Fruit fly (Drosophila melanogaster): ENCODE measurements around the gene CG45067.

Gene CG45067

dm6 chr3L:3106908-3107821, 7.1 kb downstream of the CG45067 start, which contains the start of gene Cht7 (continued):
- TF ChIP-seq hth (optimal IDR thresholded peaks at IDR 0.05) (no peak), CG10979 (tag; optimal IDR thresholded peaks at IDR 0.05) (peak; percentile 87), ci (GFP tag; IDR thresholded peaks at IDR 0.05) (peak; percentile 86), CG6254 (GFP tag; optimal IDR thresholded peaks at IDR 0.05) (peak; percentile 69), sd (tag; optimal IDR thresholded peaks at IDR 0.05) (peak; percentile 72), CG10543 (GFP tag; optimal IDR thresholded peaks at IDR 0.05) (peak; percentile 90), Sin3A (optimal IDR thresholded peaks at IDR 0.05) (no peak), CHES-1-like (GFP tag; optimal IDR thresholded peaks at IDR 0.05) (peak; percentile 34), Drgx (GFP tag; IDR thresholded peaks at IDR 0.05) (peak; percentile 92), zen (tag; optimal IDR thresholded peaks at IDR 0.05) (peak; percentile 57), CG11456 (GFP tag; IDR thresholded peaks at IDR 0.05) (peak; percentile 77), dan (GFP tag; IDR thresholded peaks at IDR 0.05) (no peak), chm (GFP tag; IDR thresholded peaks at IDR 0.05) (peak; percentile 46; the same call in 1 of the 2 replicates), nom (GFP tag; optimal IDR thresholded peaks at IDR 0.05) (peak; percentile 82), CG4404 (GFP tag; IDR thresholded peaks at IDR 0.05) (peak; percentile 58), insv (GFP tag; optimal IDR thresholded peaks at IDR 0.05) (peak in 1 of 2 experiments; percentile 39), br (optimal IDR thresholded peaks at IDR 0.05) (no peak), org-1 (GFP tag; optimal IDR thresholded peaks at IDR 0.05) (peak; percentile 83), lbe (GFP tag; optimal IDR thresholded peaks at IDR 0.05) (peak; percentile 57), lilli (GFP tag; optimal IDR thresholded peaks at IDR 0.05) (peak; percentile 90), Ravus (GFP tag; IDR thresholded peaks at IDR 0.05) (no peak; the same call in 1 of the 2 replicates), gcm (GFP tag; optimal IDR thresholded peaks at IDR 0.05) (peak; percentile 79), CG1647 (GFP tag; optimal IDR thresholded peaks at IDR 0.05) (peak; percentile 48), da (GFP tag; optimal IDR thresholded peaks at IDR 0.05) (no peak), CG12659 (GFP tag; optimal IDR thresholded peaks at IDR 0.05) (peak; percentile 92), CG13287 (GFP tag; IDR thresholded peaks at IDR 0.05; ENCODE audit: partially characterized antibody) (no peak), so (GFP tag; IDR thresholded peaks at IDR 0.05) (peak; percentile 89), Ptx1 (GFP tag; IDR thresholded peaks at IDR 0.05) (peak; percentile 90), chn (GFP tag; optimal IDR thresholded peaks at IDR 0.05) (peak; percentile 81), Hr78 (GFP tag; optimal IDR thresholded peaks at IDR 0.05) (peak in 1 of 2 experiments; percentile 46), Lhr (GFP tag; optimal IDR thresholded peaks at IDR 0.05) (peak; percentile 65), sens (GFP tag) (peak; percentile 89), CG17361 (GFP tag; IDR thresholded peaks at IDR 0.05) (peak; percentile 90), emc (GFP tag; optimal IDR thresholded peaks at IDR 0.05) (peak; percentile 14), CoRest (tag; optimal IDR thresholded peaks at IDR 0.05) (peak; percentile 93), CG16813 (GFP tag; IDR thresholded peaks at IDR 0.05; ENCODE audit: partially characterized antibody) (no peak), trem (tag; optimal IDR thresholded peaks at IDR 0.05) (peak; percentile 50), pb (GFP tag; optimal IDR thresholded peaks at IDR 0.05) (no peak), fd64A (GFP tag; optimal IDR thresholded peaks at IDR 0.05) (peak; percentile 41), Abd-B (GFP tag; optimal IDR thresholded peaks at IDR 0.05) (peak; percentile 84), CG8089 (GFP tag; optimal IDR thresholded peaks at IDR 0.05) (peak; percentile 19), CG31224 (GFP tag; IDR thresholded peaks at IDR 0.05) (peak; percentile 67), Doc3 (GFP tag; IDR thresholded peaks at IDR 0.05; ENCODE audit: partially characterized antibody) (no peak), GATAe (GFP tag; conservative IDR thresholded peaks at IDR 0.05) (no peak), CG15514 (GFP tag; optimal IDR thresholded peaks at IDR 0.05) (peak; percentile 62), CG12769 (tag; optimal IDR thresholded peaks at IDR 0.05) (peak; percentile 78), amos (GFP tag; IDR thresholded peaks at IDR 0.05; ENCODE audit: partially characterized antibody) (no peak), Bdp1 (GFP tag; optimal IDR thresholded peaks at IDR 0.05) (peak; percentile 70), B-H2 (GFP tag; optimal IDR thresholded peaks at IDR 0.05) (peak; percentile 53)

All from whole organism, embryonic.